Worm (Caenorhabditis elegans) whole organism, L2 larva: ENCODE results near the gene adm-2.

ENCODE experiments used
- C34F6.9 ChIP-seq: fragments of 150-350 bp; optimal IDR thresholded peaks from 2 replicates; lab custom pipeline; 2014; ENCODE audit warnings: missing biosample characterization, missing genetic modification characterization
- F13H6.1 ChIP-seq: sonication (generic microtip); optimal IDR thresholded peaks from 2 replicates; lab custom pipeline; 2016; ENCODE audit warnings: missing genetic modification characterization, missing compliant biosample characterization
- R02D3.7 ChIP-seq: fragments of 150-350 bp; optimal IDR thresholded peaks from 2 replicates; lab custom pipeline; 2014; ENCODE audit warnings: missing biosample characterization, missing genetic modification characterization
- Y55F3AM.14 ChIP-seq: fragments of 200-800 bp; sonication (Bioruptor generic); optimal IDR thresholded peaks from 2 replicates; lab custom pipeline; 2018; ENCODE audit warnings: mild to moderate bottlenecking, missing genetic modification characterization, missing compliant biosample characterization
- ZK546.5 ChIP-seq: sonication (generic microtip); optimal IDR thresholded peaks from 2 replicates; lab custom pipeline; 2017; ENCODE audit warnings: missing biosample characterization, missing genetic modification characterization
- alr-1 ChIP-seq: fragments of 150-350 bp; optimal IDR thresholded peaks from 2 replicates; lab custom pipeline; 2014; ENCODE audit warnings: missing biosample characterization, missing genetic modification characterization
- aly-2 ChIP-seq: fragments of 150-350 bp; optimal IDR thresholded peaks from 2 replicates; lab custom pipeline; 2014; ENCODE audit warnings: missing biosample characterization, missing genetic modification characterization
- ama-1 ChIP-seq: fragments of 150-350 bp; optimal IDR thresholded peaks from 2 replicates; lab custom pipeline; 2018; ENCODE audit warnings: inconsistent platforms
- blmp-1 ChIP-seq: sonication (generic microtip); optimal IDR thresholded peaks from 2 replicates; lab custom pipeline; 2017; ENCODE audit warnings: missing genetic modification characterization, mild to moderate bottlenecking, missing compliant biosample characterization, antibody characterized with exemption, moderate library complexity; ENCODE audit not compliant: insufficient read depth
- ceh-16 ChIP-seq: fragments of 150-350 bp; optimal IDR thresholded peaks from 2 replicates; lab custom pipeline; 2014; ENCODE audit warnings: missing biosample characterization, missing genetic modification characterization
- ceh-82 ChIP-seq: fragments of 150-350 bp; optimal IDR thresholded peaks from 2 replicates; lab custom pipeline; 2014; ENCODE audit warnings: missing biosample characterization, missing genetic modification characterization
- crh-2 ChIP-seq: sonication (generic microtip); optimal IDR thresholded peaks from 2 replicates; lab custom pipeline; 2017; ENCODE audit warnings: missing biosample characterization, missing genetic modification characterization
- dmd-4 ChIP-seq: sonication (generic microtip); optimal IDR thresholded peaks from 2 replicates; lab custom pipeline; 2017; ENCODE audit warnings: missing biosample characterization, missing genetic modification characterization
- egl-27 ChIP-seq: sonication (generic microtip); optimal IDR thresholded peaks from 3 replicates; lab custom pipeline; 2017; ENCODE audit warnings: missing biosample characterization, missing genetic modification reagents, missing genetic modification characterization
- elt-1 ChIP-seq: fragments of 150-350 bp; optimal IDR thresholded peaks from 2 replicates; lab custom pipeline; 2014; ENCODE audit warnings: missing biosample characterization, missing genetic modification characterization
- elt-3 ChIP-seq: sonication (generic microtip); optimal IDR thresholded peaks from 2 replicates; lab custom pipeline; 2017; ENCODE audit warnings: missing biosample characterization, missing genetic modification characterization
- fos-1 ChIP-seq: fragments of 150-350 bp; optimal IDR thresholded peaks from 2 replicates; lab custom pipeline; 2014; ENCODE audit warnings: missing biosample characterization, missing genetic modification characterization
- gmeb-1 ChIP-seq: fragments of 150-350 bp; optimal IDR thresholded peaks from 2 replicates; lab custom pipeline; 2014; ENCODE audit warnings: missing biosample characterization, missing genetic modification characterization
- lin-11 ChIP-seq: fragments of 150-350 bp; sonication (generic microtip); optimal IDR thresholded peaks from 2 replicates; lab custom pipeline; 2014; ENCODE audit warnings: missing biosample characterization, missing genetic modification characterization, inconsistent platforms, mixed read lengths
- lin-13 ChIP-seq: fragments of 150-350 bp; optimal IDR thresholded peaks from 2 replicates; lab custom pipeline; 2014; ENCODE audit warnings: missing biosample characterization, missing genetic modification reagents, missing genetic modification characterization
- lin-39 ChIP-seq: fragments of 150-350 bp; optimal IDR thresholded peaks from 2 replicates; lab custom pipeline; 2014; ENCODE audit warnings: missing biosample characterization, missing genetic modification reagents, missing genetic modification characterization
- lsy-2 ChIP-seq, 2 experiments: fragments of 150-350 bp in 1 of 2; sonication (generic microtip) in 1 of 2; optimal IDR thresholded peaks; 2 replicates each; lab custom pipeline; 2014 to 2017; ENCODE audit warnings: missing biosample characterization in 2 of 2, missing genetic modification characterization in 2 of 2
- mab-5 ChIP-seq: fragments of 150-350 bp; optimal IDR thresholded peaks from 2 replicates; lab custom pipeline; 2014; ENCODE audit warnings: missing biosample characterization, missing genetic modification characterization
- mbf-1 ChIP-seq: sonication (generic microtip); optimal IDR thresholded peaks from 2 replicates; lab custom pipeline; 2017; ENCODE audit warnings: missing biosample characterization, missing genetic modification characterization
- mdl-1 ChIP-seq, 2 experiments: fragments of 150-350 bp in 1 of 2; sonication (generic microtip) in 1 of 2; optimal IDR thresholded peaks; 2 replicates each; lab custom pipeline; 2017; ENCODE audit warnings: missing biosample characterization in 2 of 2, missing genetic modification characterization in 2 of 2
- nhr-11 ChIP-seq: fragments of 150-350 bp; optimal IDR thresholded peaks from 2 replicates; lab custom pipeline; 2014; ENCODE audit warnings: missing biosample characterization, missing genetic modification characterization
- nhr-12 ChIP-seq: fragments of 150-350 bp; optimal IDR thresholded peaks from 2 replicates; lab custom pipeline; 2014; ENCODE audit warnings: missing biosample characterization, missing genetic modification characterization
- nhr-129 ChIP-seq: fragments of 150-350 bp; optimal IDR thresholded peaks from 2 replicates; lab custom pipeline; 2014; ENCODE audit warnings: missing biosample characterization, missing genetic modification characterization
- nhr-21 ChIP-seq: fragments of 150-350 bp; optimal IDR thresholded peaks from 2 replicates; lab custom pipeline; 2014; ENCODE audit warnings: missing biosample characterization, missing genetic modification characterization
- nhr-23 ChIP-seq: fragments of 150-350 bp; optimal IDR thresholded peaks from 2 replicates; lab custom pipeline; 2014; ENCODE audit warnings: missing biosample characterization, missing genetic modification reagents, missing genetic modification characterization
- nhr-25 ChIP-seq: fragments of 150-350 bp; sonication (generic microtip); optimal IDR thresholded peaks from 3 replicates; lab custom pipeline; 2014; ENCODE audit warnings: missing biosample characterization, missing genetic modification characterization
- nhr-6 ChIP-seq: fragments of 150-350 bp; optimal IDR thresholded peaks from 2 replicates; lab custom pipeline; 2014; ENCODE audit warnings: missing biosample characterization, missing genetic modification characterization
- nhr-77 ChIP-seq: fragments of 150-350 bp; optimal IDR thresholded peaks from 2 replicates; lab custom pipeline; 2014; ENCODE audit warnings: missing biosample characterization, missing genetic modification characterization
- peb-1 ChIP-seq: fragments of 150-350 bp; optimal IDR thresholded peaks from 2 replicates; lab custom pipeline; 2014; ENCODE audit warnings: missing biosample characterization, missing genetic modification characterization
- sem-4 ChIP-seq: fragments of 150-350 bp; optimal IDR thresholded peaks from 2 replicates; lab custom pipeline; 2014; ENCODE audit warnings: missing biosample characterization, missing genetic modification reagents, missing genetic modification characterization
- skn-1 ChIP-seq: sonication (generic microtip); optimal IDR thresholded peaks from 2 replicates; lab custom pipeline; 2017; ENCODE audit warnings: missing biosample characterization, missing genetic modification characterization
- sma-3 ChIP-seq: sonication (generic microtip); optimal IDR thresholded peaks from 2 replicates; lab custom pipeline; 2016; ENCODE audit warnings: missing genetic modification reagents, missing genetic modification characterization, missing compliant biosample characterization
- sma-9 ChIP-seq, 2 experiments: fragments of 150-350 bp in 1 of 2; sonication (generic microtip) in 1 of 2; optimal IDR thresholded peaks; 2 replicates each; lab custom pipeline; 2014 to 2016; ENCODE audit warnings: missing genetic modification characterization in 2 of 2, mild to moderate bottlenecking in 1 of 2, missing biosample characterization in 1 of 2, missing compliant biosample characterization in 1 of 2, missing genetic modification reagents in 1 of 2, moderate library complexity in 1 of 2
- snpc-4 ChIP-seq: fragments of 150-350 bp; optimal IDR thresholded peaks from 2 replicates; lab custom pipeline; 2014; ENCODE audit warnings: missing biosample characterization, missing genetic modification characterization
- unc-39 ChIP-seq: fragments of 150-350 bp; optimal IDR thresholded peaks from 2 replicates; lab custom pipeline; 2014; ENCODE audit warnings: missing biosample characterization, missing genetic modification characterization
- unc-55 ChIP-seq: fragments of 150-350 bp; sonication (generic microtip); optimal IDR thresholded peaks from 3 replicates; lab custom pipeline; 2014; ENCODE audit warnings: missing biosample characterization, missing genetic modification reagents, missing genetic modification characterization
- unc-62 ChIP-seq: fragments of 150-350 bp; optimal IDR thresholded peaks from 2 replicates; lab custom pipeline; 2014; ENCODE audit warnings: missing biosample characterization, missing genetic modification reagents, missing genetic modification characterization
- zag-1 ChIP-seq: fragments of 150-350 bp; optimal IDR thresholded peaks from 2 replicates; lab custom pipeline; 2014; ENCODE audit warnings: missing biosample characterization, missing genetic modification characterization
- ztf-1 ChIP-seq: fragments of 200-800 bp; sonication (Bioruptor generic); conservative IDR thresholded peaks from 2 replicates; pipeline ENCODE4 v1.3.6; 2022; ENCODE audit warnings: missing genetic modification characterization, missing compliant biosample characterization
- ztf-11 ChIP-seq: sonication (generic microtip); optimal IDR thresholded peaks from 2 replicates; lab custom pipeline; 2017; ENCODE audit warnings: missing biosample characterization, missing genetic modification characterization
- ztf-4 ChIP-seq: fragments of 150-350 bp; optimal IDR thresholded peaks from 2 replicates; lab custom pipeline; 2014; ENCODE audit warnings: missing biosample characterization, missing genetic modification characterization

adm-2 gene

ce11 chrX:13739125-13739820, 51.5 kb downstream of the adm-2 start (continued):
- no peak for TF ChIP-seq ztf-1 (GFP tag; lab: Robert Waterston, UW)
- no peak for TF ChIP-seq nhr-77 (tag; lab: Kevin White, UChicago)
- peak; percentile 37 for TF ChIP-seq zag-1 (tag; lab: Kevin White, UChicago)
- TF ChIP-seq ceh-82 (tag; lab: Kevin White, UChicago): no peak
- TF ChIP-seq F13H6.1 (tag; lab: Kevin White, UChicago): peak; percentile 40
- no peak for TF ChIP-seq crh-2 (tag; lab: Kevin White, UChicago)
- no peak for TF ChIP-seq ama-1 (lab: Kevin White, UChicago)
- no peak for TF ChIP-seq egl-27 (tag; lab: Kevin White, UChicago)
- TF ChIP-seq dmd-4 (tag; lab: Kevin White, UChicago): no peak

ce11 chrX:13743371-13743770, 55.6 kb downstream of the adm-2 start:
- TF ChIP-seq nhr-129: peak; percentile 36
- TF ChIP-seq F13H6.1 (tag; lab: Kevin White, UChicago): peak; percentile 38
- TF ChIP-seq unc-39: no peak
- TF ChIP-seq unc-62: no peak
- TF ChIP-seq ztf-1 (GFP tag; lab: Robert Waterston, UW): no peak
- no peak for TF ChIP-seq skn-1
- no peak for TF ChIP-seq elt-1

ce11 chrX:13744543-13745113, 56.9 kb downstream of the adm-2 start:
- peak; percentile 77 for TF ChIP-seq nhr-23
- TF ChIP-seq unc-55 (GFP tag; lab: Kevin White, UChicago): no peak
- TF ChIP-seq nhr-129: peak; percentile 55
- TF ChIP-seq lin-11 (tag; lab: Kevin White, UChicago): no peak
- TF ChIP-seq crh-2 (tag; lab: Kevin White, UChicago): peak; percentile 39
- no peak for TF ChIP-seq lin-13
- TF ChIP-seq mab-5 (tag; lab: Kevin White, UChicago): peak; percentile 9
- TF ChIP-seq gmeb-1 (tag; lab: Kevin White, UChicago): peak; percentile 2
- no peak for TF ChIP-seq unc-39
- no peak for TF ChIP-seq dmd-4 (tag; lab: Kevin White, UChicago)
- TF ChIP-seq ceh-82 (tag; lab: Kevin White, UChicago): no peak
- peak; percentile 60 for TF ChIP-seq nhr-21 (tag; lab: Kevin White, UChicago)
- TF ChIP-seq ztf-1 (GFP tag; lab: Robert Waterston, UW): no peak
- TF ChIP-seq zag-1 (tag; lab: Kevin White, UChicago): no peak
- no peak for TF ChIP-seq unc-62
- no peak for TF ChIP-seq elt-3 (tag; lab: Kevin White, UChicago)
- no peak for TF ChIP-seq snpc-4 (tag; lab: Kevin White, UChicago)
- TF ChIP-seq ztf-4 (tag; lab: Kevin White, UChicago): no peak
- no peak for TF ChIP-seq Y55F3AM.14 (GFP tag; lab: Kevin White, UChicago)
- peak; percentile 78 for TF ChIP-seq fos-1
- no peak for TF ChIP-seq mbf-1 (tag; lab: Kevin White, UChicago)
- TF ChIP-seq nhr-6: peak; percentile 7
- peak; percentile 85 for TF ChIP-seq blmp-1 (tag; lab: Kevin White, UChicago)
- TF ChIP-seq nhr-77 (tag; lab: Kevin White, UChicago): no peak
- TF ChIP-seq alr-1 (tag; lab: Kevin White, UChicago): no peak
- peak; percentile 38 for TF ChIP-seq sma-3 (GFP tag; lab: Kevin White, UChicago)
- no peak for TF ChIP-seq ama-1 (lab: Kevin White, UChicago)
- peak; percentile 67 for TF ChIP-seq F13H6.1 (tag; lab: Kevin White, UChicago)
- TF ChIP-seq lin-39 (tag; lab: Kevin White, UChicago): no peak
- no peak for TF ChIP-seq sem-4 (tag; lab: Kevin White, UChicago)
- no peak for TF ChIP-seq mdl-1 (tag; optimal IDR thresholded peaks at IDR 0.05; lab: Kevin White, UChicago)
- no peak for TF ChIP-seq ztf-11 (tag; lab: Kevin White, UChicago)
- no peak for TF ChIP-seq ceh-16 (tag; lab: Kevin White, UChicago)
- TF ChIP-seq nhr-25 (tag; lab: Kevin White, UChicago): peak; percentile 23
- no peak for TF ChIP-seq nhr-12 (tag; lab: Kevin White, UChicago)
- no peak for TF ChIP-seq nhr-11 (tag; lab: Kevin White, UChicago)
- TF ChIP-seq C34F6.9 (tag; lab: Kevin White, UChicago): peak; percentile 43
- TF ChIP-seq aly-2: no peak
- no peak for TF ChIP-seq peb-1
- peak; percentile 51 for TF ChIP-seq elt-1
- peak; percentile 72 for TF ChIP-seq sma-9 (GFP tag; optimal IDR thresholded peaks at IDR 0.05; lab: Kevin White, UChicago)
- TF ChIP-seq sma-9 (tag; optimal IDR thresholded peaks at IDR 0.05; lab: Kevin White, UChicago): no peak
- peak in 1 of 2 experiments; percentile 14 for TF ChIP-seq lsy-2 (tag; optimal IDR thresholded peaks at IDR 0.05; lab: Kevin White, UChicago)
- TF ChIP-seq R02D3.7 (tag; lab: Kevin White, UChicago): no peak
- TF ChIP-seq skn-1: no peak
- no peak for TF ChIP-seq egl-27 (tag; lab: Kevin White, UChicago)
- TF ChIP-seq ZK546.5 (tag; lab: Kevin White, UChicago): no peak
